Worm (Caenorhabditis elegans) whole organism, L4/young adult: ENCODE data around the gene set-14.

Experiments used
- W03F9.2 ChIP-seq: fragments of 150-350 bp; optimal IDR thresholded peaks from 2 replicates; lab custom pipeline; 2014; ENCODE audit warnings: missing biosample characterization, missing genetic modification characterization
- dao-5 ChIP-seq: sonication (generic microtip); optimal IDR thresholded peaks from 2 replicates; lab custom pipeline; 2016; ENCODE audit warnings: missing genotype, missing genetic modification characterization, moderate library complexity, missing compliant biosample characterization
- him-1 ChIP-seq: sonication (generic microtip); optimal IDR thresholded peaks from 2 replicates; lab custom pipeline; 2016; ENCODE audit warnings: missing genotype, missing genetic modification reagents, missing genetic modification characterization, missing compliant biosample characterization

ce11 chrII:10753694-10754093, 42.4 kb downstream of the set-14 start:
- no peak for TF ChIP-seq W03F9.2
- no peak for TF ChIP-seq him-1 (tag; lab: Kevin White, UChicago)
- TF ChIP-seq dao-5 (tag; lab: Kevin White, UChicago), result no peak
